Fruit fly (Drosophila melanogaster): ENCODE data around the gene ppk27.

ppk27 gene

DNA sequence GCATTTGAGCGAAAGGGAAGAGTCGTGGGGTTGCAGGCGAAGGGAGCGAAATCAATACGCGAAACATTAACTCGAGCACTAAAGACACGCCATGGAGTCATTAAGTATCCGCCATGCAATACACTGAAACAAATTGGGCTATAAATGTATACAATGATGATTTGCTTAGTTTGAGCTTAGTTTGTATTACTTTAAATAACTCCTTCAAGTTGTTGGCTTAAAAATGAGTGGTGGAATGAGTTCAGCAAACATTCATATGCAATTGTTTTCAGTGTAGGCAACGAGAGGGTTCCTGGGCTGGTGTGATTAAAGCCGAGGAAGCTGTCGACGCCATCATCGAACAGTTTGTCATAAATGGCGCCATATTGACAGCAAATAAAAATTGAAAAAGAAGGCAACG lies 42.7 kb upstream of the ppk27 start:
- TF ChIP-seq lab (GFP tag; optimal IDR thresholded peaks at IDR 0.05) (peak; percentile 4), seq (GFP tag; IDR thresholded peaks at IDR 0.05) (0 out of 2 replicates have a peak, but pooled peaks have one; percentile 25), gem (tag; optimal IDR thresholded peaks at IDR 0.05) (peak; percentile 22), slou (GFP tag; optimal IDR thresholded peaks at IDR 0.05) (no peak), CG2120 (GFP tag; optimal IDR thresholded peaks at IDR 0.05) (peak; percentile 26), CG12769 (tag; optimal IDR thresholded peaks at IDR 0.05) (peak; percentile 18), CG30403 (GFP tag; optimal IDR thresholded peaks at IDR 0.05) (peak; percentile 17), ssp (GFP tag; IDR thresholded peaks at IDR 0.05) (0 out of 2 replicates have a peak, but pooled peaks have one; percentile 4), nerfin-2 (GFP tag; IDR thresholded peaks at IDR 0.05; ENCODE audit: partially characterized antibody) (no peak), Rfx (GFP tag; IDR thresholded peaks at IDR 0.05) (0 out of 2 replicates have a peak, but pooled peaks have one; percentile 12), dmrt99B (tag; optimal IDR thresholded peaks at IDR 0.05) (peak; percentile 2), Blimp-1 (GFP tag; optimal IDR thresholded peaks at IDR 0.05) (peak; percentile 1), CG2875 (GFP tag; optimal IDR thresholded peaks at IDR 0.05) (no peak), eyg (GFP tag; optimal IDR thresholded peaks at IDR 0.05) (no peak), CG18599 (GFP tag; optimal IDR thresholded peaks at IDR 0.05) (peak; percentile 3), dpn (GFP tag; optimal IDR thresholded peaks at IDR 0.05) (peak in 1 of 2 experiments; percentile 10), hkb (optimal IDR thresholded peaks at IDR 0.05) (no peak), hkb (GFP tag; IDR thresholded peaks at IDR 0.05) (0 out of 2 replicates have a peak, but pooled peaks have one; percentile 26), Med (GFP tag) (peak; percentile 65), Ets65A (GFP tag) (peak; percentile 91), Asciz (GFP tag; optimal IDR thresholded peaks at IDR 0.05) (no peak), Xbp1 (GFP tag; optimal IDR thresholded peaks at IDR 0.05) (peak; percentile 11), Sox102F (GFP tag; optimal IDR thresholded peaks at IDR 0.05) (peak; percentile 37), row (GFP tag; IDR thresholded peaks at IDR 0.05) (0 out of 3 replicates have a peak, but pooled peaks have one; percentile 18), CG11504 (tag; optimal IDR thresholded peaks at IDR 0.05) (peak; percentile 11), ewg (GFP tag; optimal IDR thresholded peaks at IDR 0.05) (peak; percentile 2), CG1603 (tag; optimal IDR thresholded peaks at IDR 0.05) (peak; percentile 28), ci (GFP tag; IDR thresholded peaks at IDR 0.05) (0 out of 3 replicates have a peak, but pooled peaks have one; percentile 40), oc (tag; optimal IDR thresholded peaks at IDR 0.05) (no peak), CG2678 (tag; optimal IDR thresholded peaks at IDR 0.05) (peak; percentile 15), Tbp (GFP tag; optimal IDR thresholded peaks at IDR 0.05) (no peak), bsh (GFP tag; optimal IDR thresholded peaks at IDR 0.05) (peak in 1 of 2 experiments; percentile 11), CG8290 (GFP tag; optimal IDR thresholded peaks at IDR 0.05) (no peak), CG8290 (tag; optimal IDR thresholded peaks at IDR 0.05) (peak in 1 of 2 experiments; percentile 59), Pdp1 (GFP tag; optimal IDR thresholded peaks at IDR 0.05) (no peak), Abd-B (GFP tag; optimal IDR thresholded peaks at IDR 0.05) (peak; percentile 9), gt (GFP tag; IDR thresholded peaks at IDR 0.05) (no peak), Hr51 (GFP tag; optimal IDR thresholded peaks at IDR 0.05) (peak in 1 of 2 experiments; percentile 15), NfI (GFP tag; optimal IDR thresholded peaks at IDR 0.05) (peak; percentile 18), CG9437 (GFP tag; optimal IDR thresholded peaks at IDR 0.05) (no peak), grau (tag; optimal IDR thresholded peaks at IDR 0.05) (peak; percentile 9), Chrac-16 (GFP tag; optimal IDR thresholded peaks at IDR 0.05) (no peak), unpg (GFP tag; optimal IDR thresholded peaks at IDR 0.05) (peak; percentile 1), onecut (GFP tag; IDR thresholded peaks at IDR 0.05) (peak; percentile 18; the same call in 1 of the 2 replicates), Oli (tag; optimal IDR thresholded peaks at IDR 0.05) (peak; percentile 6), PHDP (tag; optimal IDR thresholded peaks at IDR 0.05) (peak; percentile 11), Xrp1 (GFP tag; IDR thresholded peaks at IDR 0.05) (peak; percentile 16; the same call in 1 of the 2 replicates), sob (GFP tag; IDR thresholded peaks at IDR 0.05) (0 out of 2 replicates have a peak, but pooled peaks have one; percentile 24), Lpt (GFP tag; optimal IDR thresholded peaks at IDR 0.05) (no peak)
